Fruit fly (Drosophila melanogaster): Measurements from ENCODE around the gene jp.

Gene jp

dm6 chr2L:9594625-9595300, 28.2 kb upstream of the jp start (continued):
- TF ChIP-seq ewg (GFP tag; optimal IDR thresholded peaks at IDR 0.05) (peak; percentile 16), CG31224 (GFP tag; IDR thresholded peaks at IDR 0.05) (no peak), pzg (GFP tag; optimal IDR thresholded peaks at IDR 0.05) (no peak), fd102C (GFP tag; optimal IDR thresholded peaks at IDR 0.05) (peak; percentile 7), abd-A (tag; optimal IDR thresholded peaks at IDR 0.05) (no peak), CG13296 (GFP tag; optimal IDR thresholded peaks at IDR 0.05) (no peak), CG8944 (GFP tag; optimal IDR thresholded peaks at IDR 0.05) (no peak), eve (GFP tag; optimal IDR thresholded peaks at IDR 0.05) (peak in 1 of 2 experiments; percentile 47), Pdp1 (GFP tag; optimal IDR thresholded peaks at IDR 0.05) (no peak), dimm (GFP tag; IDR thresholded peaks at IDR 0.05) (no peak), dmrt99B (tag; optimal IDR thresholded peaks at IDR 0.05) (peak; percentile 64), CG11093 (GFP tag; IDR thresholded peaks at IDR 0.05) (no peak), tio (GFP tag; optimal IDR thresholded peaks at IDR 0.05) (peak; percentile 1), ato (GFP tag; IDR thresholded peaks at IDR 0.05; ENCODE audit: partially characterized antibody) (no peak), CG2120 (GFP tag; optimal IDR thresholded peaks at IDR 0.05) (no peak), HLHmδ (GFP tag; optimal IDR thresholded peaks at IDR 0.05) (no peak), sens (GFP tag) (peak; percentile 86), vnd (GFP tag; IDR thresholded peaks at IDR 0.05; ENCODE audit: partially characterized antibody) (no peak), unc-4 (GFP tag; IDR thresholded peaks at IDR 0.05; ENCODE audit: partially characterized antibody) (no peak), CG16863 (GFP tag; optimal IDR thresholded peaks at IDR 0.05) (no peak), CG2129 (GFP tag; IDR thresholded peaks at IDR 0.05; ENCODE audit: partially characterized antibody) (no peak), CG11247 (GFP tag; IDR thresholded peaks at IDR 0.05) (no peak), CG7963 (GFP tag; IDR thresholded peaks at IDR 0.05; ENCODE audit: partially characterized antibody) (no peak), dpn (GFP tag; optimal IDR thresholded peaks at IDR 0.05) (peak in 1 of 2 experiments; percentile 19), amos (GFP tag; IDR thresholded peaks at IDR 0.05; ENCODE audit: partially characterized antibody) (no peak), D19A (tag; optimal IDR thresholded peaks at IDR 0.05) (peak; percentile 68), CG10565 (GFP tag; optimal IDR thresholded peaks at IDR 0.05) (no peak), jumu (GFP tag; optimal IDR thresholded peaks at IDR 0.05) (no peak), CG32772 (GFP tag; IDR thresholded peaks at IDR 0.05) (peak; percentile 42; the same call in 1 of the 2 replicates), CG17328 (GFP tag; IDR thresholded peaks at IDR 0.05) (peak; percentile 71), Chrac-16 (GFP tag; optimal IDR thresholded peaks at IDR 0.05) (peak; percentile 14), Rx (GFP tag; IDR thresholded peaks at IDR 0.05) (no peak)

dm6 chr2L:9591146-9591545, 24.6 kb upstream of the jp start:
- TF ChIP-seq sob (GFP tag; IDR thresholded peaks at IDR 0.05) (0 out of 2 replicates have a peak, but pooled peaks have one; percentile 10), CG34224 (GFP tag; IDR thresholded peaks at IDR 0.05; ENCODE audit: partially characterized antibody) (no peak), CkIIα-i1 (GFP tag; IDR thresholded peaks at IDR 0.05) (no peak), Ets97D (GFP tag; optimal IDR thresholded peaks at IDR 0.05) (no peak), eyg (GFP tag; optimal IDR thresholded peaks at IDR 0.05) (no peak), pros (GFP tag; optimal IDR thresholded peaks at IDR 0.05) (peak; percentile 6), CG1602 (GFP tag; optimal IDR thresholded peaks at IDR 0.05) (no peak), CG33557 (GFP tag; optimal IDR thresholded peaks at IDR 0.05) (no peak), CG12071 (GFP tag; optimal IDR thresholded peaks at IDR 0.05) (no peak), CG1792 (GFP tag; optimal IDR thresholded peaks at IDR 0.05) (no peak), Blimp-1 (GFP tag; optimal IDR thresholded peaks at IDR 0.05) (no peak), onecut (GFP tag; IDR thresholded peaks at IDR 0.05) (peak; percentile 50; the same call in 1 of the 2 replicates), CG18599 (GFP tag; optimal IDR thresholded peaks at IDR 0.05) (no peak), Ets65A (GFP tag) (peak; percentile 73), pzg (GFP tag; optimal IDR thresholded peaks at IDR 0.05) (no peak), HLH54F (GFP tag; optimal IDR thresholded peaks at IDR 0.05) (no peak), shn (GFP tag; optimal IDR thresholded peaks at IDR 0.05) (no peak), cad (GFP tag; optimal IDR thresholded peaks at IDR 0.05) (no peak), dati (GFP tag; IDR thresholded peaks at IDR 0.05) (no peak), CG13624 (GFP tag; optimal IDR thresholded peaks at IDR 0.05) (no peak)

Measured in whole organism, embryonic.